Worm (Caenorhabditis elegans) whole organism, mixed stage, embryonic: ENCODE measurements around the gene srw-21.

Experiments used
- M03D4.4 ChIP-seq: sonication (generic microtip); optimal IDR thresholded peaks from 2 replicates; lab custom pipeline; 2017; ENCODE audit warnings: mild to moderate bottlenecking, missing genetic modification characterization, missing compliant biosample characterization
- elt-1 ChIP-seq: sonication (generic microtip); optimal IDR thresholded peaks from 2 replicates; lab custom pipeline; 2017; ENCODE audit warnings: missing genetic modification characterization, mild to moderate bottlenecking, missing compliant biosample characterization, antibody characterized with exemption, moderate library complexity, borderline replicate concordance; ENCODE audit not compliant: insufficient read depth
- flh-1 ChIP-seq: fragments of 200-800 bp; sonication (Bioruptor generic); optimal IDR thresholded peaks from 2 replicates; lab custom pipeline; 2018; ENCODE audit warnings: mild to moderate bottlenecking, missing genetic modification characterization, moderate library complexity, missing compliant biosample characterization
- ham-2 ChIP-seq: fragments of 200-800 bp; sonication (Bioruptor generic); optimal IDR thresholded peaks from 2 replicates; lab custom pipeline; 2018; ENCODE audit warnings: mild to moderate bottlenecking, missing genetic modification characterization, missing compliant biosample characterization
- lin-13 ChIP-seq: fragments of 150-350 bp; optimal IDR thresholded peaks from 2 replicates; lab custom pipeline; 2014; ENCODE audit warnings: missing biosample characterization, missing genetic modification characterization
- mab-5 ChIP-seq: fragments of 150-350 bp; optimal IDR thresholded peaks from 2 replicates; lab custom pipeline; 2014; ENCODE audit warnings: missing biosample characterization, missing genetic modification characterization
- mep-1 ChIP-seq: fragments of 150-350 bp; optimal IDR thresholded peaks from 2 replicates; lab custom pipeline; 2017; ENCODE audit warnings: missing biosample characterization, missing genetic modification reagents, missing genetic modification characterization, inconsistent platforms
- nhr-237 ChIP-seq: fragments of 150-350 bp; optimal IDR thresholded peaks from 2 replicates; lab custom pipeline; 2014; ENCODE audit warnings: missing biosample characterization, missing genetic modification characterization
- nhr-76 ChIP-seq: sonication (generic microtip); optimal IDR thresholded peaks from 2 replicates; lab custom pipeline; 2017; ENCODE audit warnings: missing biosample characterization, missing genetic modification characterization
- snpc-4 ChIP-seq: fragments of 150-350 bp; optimal IDR thresholded peaks from 2 replicates; lab custom pipeline; 2014; ENCODE audit warnings: missing biosample characterization, missing genetic modification characterization
- tbx-8 ChIP-seq: fragments of 200-800 bp; sonication (Bioruptor generic); optimal IDR thresholded peaks from 2 replicates; lab custom pipeline; 2018; ENCODE audit warnings: mild to moderate bottlenecking, missing genetic modification characterization, moderate library complexity, missing compliant biosample characterization
- unc-120 ChIP-seq: sonication (generic microtip); optimal IDR thresholded peaks from 2 replicates; lab custom pipeline; 2017; ENCODE audit warnings: missing genetic modification characterization, missing compliant biosample characterization; ENCODE audit not compliant: poor library complexity, severe bottlenecking
- unc-39 ChIP-seq: fragments of 150-350 bp; optimal IDR thresholded peaks from 2 replicates; lab custom pipeline; 2014; ENCODE audit warnings: missing biosample characterization, missing genetic modification characterization
- ztf-11 ChIP-seq: fragments of 150-350 bp; optimal IDR thresholded peaks from 2 replicates; lab custom pipeline; 2014; ENCODE audit warnings: missing biosample characterization, missing genetic modification characterization

- TF ChIP-seq snpc-4 (tag; lab: Kevin White, UChicago) (no peak), elt-1 (no peak), nhr-237 (tag; lab: Kevin White, UChicago) (no peak), unc-120 (tag; lab: Kevin White, UChicago) (no peak), tbx-8 (GFP tag; lab: Kevin White, UChicago) (no peak), ztf-11 (no peak), mep-1 (tag; lab: Kevin White, UChicago) (no peak), mab-5 (tag; lab: Kevin White, UChicago) (no peak), flh-1 (GFP tag; lab: Kevin White, UChicago) (no peak), nhr-76 (tag; lab: Kevin White, UChicago) (no peak), lin-13 (tag; lab: Kevin White, UChicago) (no peak), ham-2 (GFP tag; lab: Kevin White, UChicago) (no peak), unc-39 (tag; lab: Kevin White, UChicago) (no peak), M03D4.4 (tag; lab: Kevin White, UChicago) (no peak)
These were observed 23.5 kb upstream of the srw-21 start, which contains the start of gene rocf-1 for ce11 chrV:15464402-15464801.
